Fruit fly (Drosophila melanogaster) whole organism, prepupa: Measurements from ENCODE around the gene Yp3.

Source experiments
- Blimp-1 ChIP-seq: fragments of 200-800 bp; sonication (Bioruptor generic); optimal IDR thresholded peaks from 3 replicates; lab custom pipeline; 2017; ENCODE audit warnings: missing biosample characterization, missing genetic modification characterization, mild to moderate bottlenecking, moderate library complexity, missing genetic modification reagents
- CG10631 ChIP-seq: fragments of 200-800 bp; sonication (Bioruptor generic); optimal IDR thresholded peaks from 2 replicates; lab custom pipeline; 2016; ENCODE audit warnings: missing biosample characterization, missing genetic modification characterization
- CG11294 ChIP-seq: fragments of 200-800 bp; sonication (Bioruptor generic); IDR thresholded peaks from 2 replicates; pipeline ENCODE4 v1.3.6; 2022; ENCODE audit warnings: missing biosample characterization, missing genetic modification characterization
- CG11762 ChIP-seq: fragments of 200-800 bp; sonication (Bioruptor generic); optimal IDR thresholded peaks from 3 replicates; lab custom pipeline; 2016; ENCODE audit warnings: missing biosample characterization, missing genetic modification characterization; ENCODE audit not compliant: insufficient read depth
- CG11902 ChIP-seq: fragments of 200-800 bp; sonication (Bioruptor generic); optimal IDR thresholded peaks from 3 replicates; lab custom pipeline; 2016; ENCODE audit warnings: missing biosample characterization, missing genetic modification characterization
- CG15336 ChIP-seq: fragments of 200-800 bp; sonication (Bioruptor generic); IDR thresholded peaks from 2 replicates; pipeline ENCODE4 v1.3.6; 2022; ENCODE audit warnings: missing biosample characterization, missing genetic modification characterization
- CG1621 ChIP-seq: fragments of 200-800 bp; sonication (Bioruptor generic); optimal IDR thresholded peaks from 3 replicates; lab custom pipeline; 2018; ENCODE audit warnings: missing biosample characterization, mild to moderate bottlenecking, missing genetic modification characterization
- CG3032 ChIP-seq: fragments of 200-800 bp; optimal IDR thresholded peaks from 2 replicates; lab custom pipeline; 2019; ENCODE audit warnings: missing biosample characterization, mild to moderate bottlenecking, missing genetic modification characterization, moderate library complexity
- CG31627 ChIP-seq: fragments of 200-800 bp; sonication (Bioruptor generic); optimal IDR thresholded peaks from 3 replicates; lab custom pipeline; 2016; ENCODE audit warnings: missing biosample characterization, missing genetic modification characterization
- CG32006 ChIP-seq: fragments of 200-800 bp; sonication (Bioruptor generic); optimal IDR thresholded peaks from 3 replicates; lab custom pipeline; 2017; ENCODE audit warnings: missing biosample characterization, mild to moderate bottlenecking, missing genetic modification characterization
- CG3919 ChIP-seq: fragments of 200-800 bp; sonication (Bioruptor generic); optimal IDR thresholded peaks from 3 replicates; lab custom pipeline; 2016; ENCODE audit warnings: missing biosample characterization, missing genetic modification characterization
- CG4318 ChIP-seq: fragments of 200-800 bp; sonication (Bioruptor generic); optimal IDR thresholded peaks from 3 replicates; lab custom pipeline; 2017; ENCODE audit warnings: missing biosample characterization, mild to moderate bottlenecking, missing genetic modification characterization
- CG6163 ChIP-seq: fragments of 200-800 bp; sonication (Bioruptor generic); IDR thresholded peaks from 3 replicates; pipeline ENCODE4 v1.3.6; 2022; ENCODE audit warnings: missing biosample characterization, missing genetic modification characterization
- CG6276 ChIP-seq: fragments of 200-800 bp; sonication (Bioruptor generic); optimal IDR thresholded peaks from 2 replicates; lab custom pipeline; 2017; ENCODE audit warnings: missing biosample characterization, mild to moderate bottlenecking, missing genetic modification characterization
- CG6792 ChIP-seq: fragments of 200-800 bp; sonication (Bioruptor generic); optimal IDR thresholded peaks from 3 replicates; lab custom pipeline; 2016; ENCODE audit warnings: missing biosample characterization, missing genetic modification characterization
- CG6808 ChIP-seq: fragments of 200-800 bp; sonication (Bioruptor generic); optimal IDR thresholded peaks from 3 replicates; lab custom pipeline; 2017; ENCODE audit warnings: missing biosample characterization, missing genetic modification characterization, mild to moderate bottlenecking, moderate library complexity, missing genetic modification reagents
- CG7368 ChIP-seq: fragments of 200-800 bp; sonication (Bioruptor generic); optimal IDR thresholded peaks from 3 replicates; lab custom pipeline; 2016; ENCODE audit warnings: missing biosample characterization, missing genetic modification characterization
- CG8119 ChIP-seq: fragments of 200-800 bp; sonication (Bioruptor generic); IDR thresholded peaks from 3 replicates; pipeline ENCODE4 v1.3.6; 2022; ENCODE audit warnings: missing biosample characterization, missing genetic modification characterization
- CG8632 ChIP-seq: fragments of 200-800 bp; sonication (Bioruptor generic); optimal IDR thresholded peaks from 3 replicates; lab custom pipeline; 2016; ENCODE audit warnings: missing biosample characterization, missing genetic modification characterization
- CG9139 ChIP-seq: fragments of 200-800 bp; sonication (Bioruptor generic); optimal IDR thresholded peaks from 3 replicates; lab custom pipeline; 2017; ENCODE audit warnings: missing biosample characterization, mild to moderate bottlenecking, missing genetic modification characterization
- Eip75B ChIP-seq: fragments of 200-800 bp; sonication (Bioruptor generic); optimal IDR thresholded peaks from 3 replicates; lab custom pipeline; 2016; ENCODE audit warnings: missing biosample characterization, missing genetic modification characterization
- Eip78C ChIP-seq: fragments of 200-800 bp; sonication (Bioruptor generic); peaks from one replicate; lab custom pipeline; 2016; ENCODE audit warnings: missing biosample characterization, missing genetic modification characterization
- Eip93F ChIP-seq: fragments of 200-800 bp; sonication (Bioruptor generic); optimal IDR thresholded peaks from 2 replicates; lab custom pipeline; 2016; ENCODE audit warnings: missing biosample characterization, mild to moderate bottlenecking, missing genetic modification characterization
- Ets21C ChIP-seq: fragments of 200-800 bp; sonication (Bioruptor generic); optimal IDR thresholded peaks from 3 replicates; lab custom pipeline; 2016; ENCODE audit warnings: missing biosample characterization, missing genetic modification characterization
- Ets96B ChIP-seq: fragments of 200-800 bp; optimal IDR thresholded peaks from 2 replicates; lab custom pipeline; 2019; ENCODE audit warnings: missing biosample characterization, mild to moderate bottlenecking, missing genetic modification characterization, moderate library complexity
- Gug ChIP-seq: fragments of 200-800 bp; sonication (Bioruptor generic); IDR thresholded peaks from 2 replicates; pipeline ENCODE4 v1.3.6; 2022; ENCODE audit warnings: missing biosample characterization, missing genetic modification characterization
- Hr39 ChIP-seq: fragments of 200-800 bp; sonication (Bioruptor generic); optimal IDR thresholded peaks from 2 replicates; lab custom pipeline; 2016; ENCODE audit warnings: missing biosample characterization, missing genetic modification characterization
- Hr4 ChIP-seq: fragments of 200-800 bp; sonication (Bioruptor generic); optimal IDR thresholded peaks from 3 replicates; lab custom pipeline; 2016; ENCODE audit warnings: missing biosample characterization, missing genetic modification characterization
- Lpt ChIP-seq: fragments of 200-800 bp; sonication (Bioruptor generic); optimal IDR thresholded peaks from 3 replicates; lab custom pipeline; 2016; ENCODE audit warnings: missing biosample characterization, missing genetic modification characterization
- Met ChIP-seq: fragments of 200-800 bp; sonication (Bioruptor generic); optimal IDR thresholded peaks from 3 replicates; lab custom pipeline; 2016; ENCODE audit warnings: missing biosample characterization, missing genetic modification characterization
- Smox ChIP-seq: fragments of 200-800 bp; sonication (Bioruptor generic); optimal IDR thresholded peaks from 3 replicates; lab custom pipeline; 2016; ENCODE audit warnings: missing biosample characterization, missing genetic modification characterization
- Sox102F ChIP-seq: fragments of 200-800 bp; sonication (Bioruptor generic); optimal IDR thresholded peaks from 2 replicates; lab custom pipeline; 2016; ENCODE audit warnings: missing biosample characterization, mild to moderate bottlenecking, missing genetic modification characterization
- Sox14 ChIP-seq: fragments of 200-800 bp; sonication (Bioruptor generic); optimal IDR thresholded peaks from 3 replicates; lab custom pipeline; 2016; ENCODE audit warnings: missing biosample characterization, missing genetic modification characterization
- Sox15 ChIP-seq: fragments of 200-800 bp; sonication (Bioruptor generic); optimal IDR thresholded peaks from 3 replicates; lab custom pipeline; 2016; ENCODE audit warnings: missing biosample characterization, missing genetic modification characterization
- achi ChIP-seq: fragments of 200-800 bp; sonication (Bioruptor generic); optimal IDR thresholded peaks from 3 replicates; lab custom pipeline; 2016; ENCODE audit warnings: missing biosample characterization, missing genetic modification characterization
- acj6 ChIP-seq: fragments of 200-800 bp; sonication (Bioruptor generic); optimal IDR thresholded peaks from 3 replicates; lab custom pipeline; 2016; ENCODE audit warnings: missing biosample characterization, missing genetic modification characterization
- dsx ChIP-seq: fragments of 200-800 bp; optimal IDR thresholded peaks from 3 replicates; lab custom pipeline; 2019; ENCODE audit warnings: missing biosample characterization, mild to moderate bottlenecking, missing genetic modification characterization, moderate library complexity; ENCODE audit not compliant: poor library complexity, severe bottlenecking
- eg ChIP-seq: fragments of 200-800 bp; sonication (Bioruptor generic); IDR thresholded peaks from 3 replicates; pipeline ENCODE4 v1.3.6; 2022; ENCODE audit warnings: missing biosample characterization, missing genetic modification characterization
- esn ChIP-seq: fragments of 200-800 bp; sonication (Bioruptor generic); optimal IDR thresholded peaks from 2 replicates; lab custom pipeline; 2016; ENCODE audit warnings: missing biosample characterization, mild to moderate bottlenecking, missing genetic modification characterization, moderate library complexity
- fd59A ChIP-seq: fragments of 200-800 bp; sonication (Bioruptor generic); optimal IDR thresholded peaks from 2 replicates; lab custom pipeline; 2017; ENCODE audit warnings: missing biosample characterization, mild to moderate bottlenecking, missing genetic modification characterization, missing genetic modification reagents
- fd85E ChIP-seq: fragments of 200-800 bp; sonication (Bioruptor generic); optimal IDR thresholded peaks from 3 replicates; lab custom pipeline; 2016; ENCODE audit warnings: missing biosample characterization, missing genetic modification characterization
- fkh ChIP-seq: fragments of 200-800 bp; sonication (Bioruptor generic); optimal IDR thresholded peaks from 3 replicates; lab custom pipeline; 2017; ENCODE audit warnings: missing biosample characterization, mild to moderate bottlenecking, missing genetic modification characterization, moderate library complexity
- lz ChIP-seq: fragments of 200-800 bp; sonication (Bioruptor generic); optimal IDR thresholded peaks from 3 replicates; lab custom pipeline; 2016; ENCODE audit warnings: missing biosample characterization, missing genetic modification characterization
- net ChIP-seq: fragments of 200-800 bp; sonication (Bioruptor generic); optimal IDR thresholded peaks from 3 replicates; lab custom pipeline; 2016; ENCODE audit warnings: missing biosample characterization, missing genetic modification characterization
- salr ChIP-seq, 2 experiments: fragments of 200-800 bp; sonication (Bioruptor generic); optimal IDR thresholded peaks; 3 replicates each; lab custom pipeline; 2016 to 2018; ENCODE audit warnings: missing biosample characterization in 2 of 2, missing genetic modification characterization in 2 of 2, mild to moderate bottlenecking in 1 of 2
- spab ChIP-seq: fragments of 200-800 bp; sonication (Bioruptor generic); optimal IDR thresholded peaks from 2 replicates; lab custom pipeline; 2017; ENCODE audit warnings: missing biosample characterization, mild to moderate bottlenecking, missing genetic modification characterization, missing genetic modification reagents
- topi ChIP-seq: fragments of 200-800 bp; sonication (Bioruptor generic); optimal IDR thresholded peaks from 3 replicates; lab custom pipeline; 2016; ENCODE audit warnings: missing biosample characterization, missing genetic modification characterization
- vri ChIP-seq: fragments of 200-800 bp; sonication (Bioruptor generic); optimal IDR thresholded peaks from 3 replicates; lab custom pipeline; 2016; ENCODE audit warnings: missing biosample characterization, mild to moderate bottlenecking, missing genetic modification characterization

Gene Yp3

dm6 chrX:13739411-13739888 is 19.9 kb upstream of the Yp3 start, which contains the start of gene CG11151 (continued):
- TF ChIP-seq CG11294 (GFP tag; lab: Robert Waterston, UW) (peak; percentile 94), esn (GFP tag; lab: Kevin White, UChicago) (peak; percentile 97), CG7368 (peak; percentile 97), CG8119 (peak; percentile 95), dsx (peak; percentile 95), Sox15 (GFP tag; lab: Kevin White, UChicago) (peak; percentile 93), Ets96B (tag; lab: Kevin White, UChicago) (peak; percentile 97), Hr4 (GFP tag; lab: Kevin White, UChicago) (peak; percentile 96)

- peak; percentile 67 for TF ChIP-seq esn (GFP tag; lab: Kevin White, UChicago)
- peak; percentile 94 for TF ChIP-seq eg (GFP tag; lab: Robert Waterston, UW)
- peak; percentile 63 for TF ChIP-seq CG11762
- TF ChIP-seq fd85E = peak; percentile 11
- peak; percentile 89 for TF ChIP-seq CG7368
- TF ChIP-seq Hr4 (GFP tag; lab: Kevin White, UChicago) = peak; percentile 74
- peak; percentile 79 for TF ChIP-seq Sox14 (GFP tag; lab: Kevin White, UChicago)
- peak; percentile 64 for TF ChIP-seq Sox102F (GFP tag; lab: Kevin White, UChicago)
- TF ChIP-seq fkh (GFP tag; lab: Kevin White, UChicago) = peak; percentile 13
- peak; percentile 79 for TF ChIP-seq acj6
- peak; percentile 79 for TF ChIP-seq CG15336 (GFP tag; lab: Robert Waterston, UW)
- peak; percentile 48 for TF ChIP-seq CG11902 (GFP tag; lab: Kevin White, UChicago)
- TF ChIP-seq net (GFP tag; lab: Kevin White, UChicago) = peak; percentile 91
- peak; percentile 75 for TF ChIP-seq achi (GFP tag; lab: Kevin White, UChicago)
- TF ChIP-seq CG11294 (GFP tag; lab: Robert Waterston, UW) = peak; percentile 85
- TF ChIP-seq CG6163 (GFP tag; lab: Robert Waterston, UW) = peak; percentile 91
- TF ChIP-seq Gug (GFP tag; lab: Robert Waterston, UW) = peak; percentile 78
- peak; percentile 68 for TF ChIP-seq Hr39
- TF ChIP-seq CG10631 (GFP tag; lab: Kevin White, UChicago) = peak; percentile 80
- peak; percentile 66 for TF ChIP-seq fd59A
- TF ChIP-seq Met (GFP tag; lab: Kevin White, UChicago) = peak; percentile 69
- TF ChIP-seq Eip78C = peak; percentile 89
- peak; percentile 82 for TF ChIP-seq Eip75B
- peak; percentile 77 for TF ChIP-seq CG6792 (GFP tag; lab: Kevin White, UChicago)
- TF ChIP-seq CG6808 (GFP tag; lab: Kevin White, UChicago) = peak; percentile 95
- peak; percentile 76 for TF ChIP-seq Lpt (GFP tag; lab: Kevin White, UChicago)
- TF ChIP-seq Blimp-1 (GFP tag; lab: Kevin White, UChicago) = peak; percentile 17
- TF ChIP-seq CG3919 (GFP tag; lab: Kevin White, UChicago) = peak; percentile 87
- TF ChIP-seq CG1621 (tag; lab: Kevin White, UChicago) = peak; percentile 79
- TF ChIP-seq CG6276 (GFP tag; lab: Kevin White, UChicago) = peak; percentile 85
- peak; percentile 59 for TF ChIP-seq topi
- TF ChIP-seq CG9139 (GFP tag; lab: Kevin White, UChicago) = peak; percentile 83
- peak; percentile 83 for TF ChIP-seq spab (GFP tag; lab: Kevin White, UChicago)
- peak; percentile 27 for TF ChIP-seq Eip93F (GFP tag; lab: Kevin White, UChicago)
- peak; percentile 79 for TF ChIP-seq lz (GFP tag; lab: Kevin White, UChicago)
- peak; percentile 70 for TF ChIP-seq CG8632 (GFP tag; lab: Kevin White, UChicago)
- peak; percentile 61 for TF ChIP-seq Sox15 (GFP tag; lab: Kevin White, UChicago)
- TF ChIP-seq CG32006 (GFP tag; lab: Kevin White, UChicago) = peak; percentile 83
- TF ChIP-seq CG3032 (tag; lab: Kevin White, UChicago) = peak; percentile 71
- peak; percentile 79 for TF ChIP-seq CG4318 (GFP tag; lab: Kevin White, UChicago)
- peak; percentile 74 for TF ChIP-seq CG31627 (GFP tag; lab: Kevin White, UChicago)
- peak; percentile 66 for TF ChIP-seq Ets21C (GFP tag; lab: Kevin White, UChicago)
- peak; percentile 80 for TF ChIP-seq Ets96B (tag; lab: Kevin White, UChicago)
- TF ChIP-seq salr (GFP tag; optimal IDR thresholded peaks at IDR 0.05; lab: Kevin White, UChicago) = peak; percentile 71 to 81
- peak; percentile 77 for TF ChIP-seq dsx
- TF ChIP-seq vri (GFP tag; lab: Kevin White, UChicago) = peak; percentile 63
- TF ChIP-seq Smox (GFP tag; lab: Kevin White, UChicago) = peak; percentile 68
Observed at dm6 chrX:13740062-13740461, 19.3 kb upstream of the Yp3 start.
